Fruit fly (Drosophila melanogaster) whole organism, wandering third instar larva: ENCODE measurements around the gene RanBP3.

Experiments used
- Abd-B ChIP-seq: fragments of >200 bp; optimal IDR thresholded peaks from 2 replicates; lab custom pipeline; 2017; ENCODE audit warnings: missing biosample characterization, missing genetic modification characterization
- CG32264 ChIP-seq: fragments of 200-800 bp; sonication (Bioruptor generic); optimal IDR thresholded peaks from 2 replicates; lab custom pipeline; 2016; ENCODE audit warnings: missing biosample characterization, missing genetic modification characterization
- HLH106 ChIP-seq: fragments of 200-800 bp; optimal IDR thresholded peaks from 3 replicates; lab custom pipeline; 2019; ENCODE audit warnings: missing biosample characterization, mild to moderate bottlenecking, missing genetic modification characterization, moderate library complexity
- Jra ChIP-seq: sonication (Bioruptor generic); optimal IDR thresholded peaks from 2 replicates; lab custom pipeline; 2016; ENCODE audit warnings: missing biosample characterization, missing genetic modification characterization
- N ChIP-seq: fragments of >200 bp; optimal IDR thresholded peaks from 2 replicates; lab custom pipeline; 2018; ENCODE audit warnings: missing biosample characterization, missing external identifiers, missing genetic modification characterization
- OdsH ChIP-seq: fragments of 200-800 bp; sonication (Bioruptor generic); optimal IDR thresholded peaks from 2 replicates; lab custom pipeline; 2016; ENCODE audit warnings: missing biosample characterization, mild to moderate bottlenecking, missing genetic modification characterization
- dmrt93B ChIP-seq: fragments of 200-800 bp; sonication (Bioruptor generic); optimal IDR thresholded peaks from 2 replicates; lab custom pipeline; 2018; ENCODE audit warnings: missing biosample characterization, mild to moderate bottlenecking, missing genetic modification characterization
- fru ChIP-seq: fragments of 200-800 bp; sonication (Bioruptor generic); optimal IDR thresholded peaks from 3 replicates; lab custom pipeline; 2016; ENCODE audit warnings: missing biosample characterization, mild to moderate bottlenecking, missing genetic modification characterization
- h ChIP-seq: fragments of 200-800 bp; sonication (Bioruptor generic); optimal IDR thresholded peaks from 3 replicates; lab custom pipeline; 2016; ENCODE audit warnings: missing biosample characterization, mild to moderate bottlenecking, missing genetic modification characterization
- pan ChIP-seq: fragments of >200 bp; optimal IDR thresholded peaks from 2 replicates; lab custom pipeline; 2017
- sage ChIP-seq: fragments of 200-800 bp; sonication (Bioruptor generic); optimal IDR thresholded peaks from 2 replicates; lab custom pipeline; 2016; ENCODE audit warnings: missing biosample characterization, mild to moderate bottlenecking, missing genetic modification characterization
- usp ChIP-seq: fragments of >200 bp; optimal IDR thresholded peaks from 2 replicates; lab custom pipeline; 2017; ENCODE audit warnings: missing biosample characterization, missing genetic modification characterization
- woc ChIP-seq: sonication (Bioruptor generic); optimal IDR thresholded peaks from 2 replicates; lab custom pipeline; 2016; ENCODE audit warnings: missing biosample characterization, mild to moderate bottlenecking, missing genetic modification characterization

DNA sequence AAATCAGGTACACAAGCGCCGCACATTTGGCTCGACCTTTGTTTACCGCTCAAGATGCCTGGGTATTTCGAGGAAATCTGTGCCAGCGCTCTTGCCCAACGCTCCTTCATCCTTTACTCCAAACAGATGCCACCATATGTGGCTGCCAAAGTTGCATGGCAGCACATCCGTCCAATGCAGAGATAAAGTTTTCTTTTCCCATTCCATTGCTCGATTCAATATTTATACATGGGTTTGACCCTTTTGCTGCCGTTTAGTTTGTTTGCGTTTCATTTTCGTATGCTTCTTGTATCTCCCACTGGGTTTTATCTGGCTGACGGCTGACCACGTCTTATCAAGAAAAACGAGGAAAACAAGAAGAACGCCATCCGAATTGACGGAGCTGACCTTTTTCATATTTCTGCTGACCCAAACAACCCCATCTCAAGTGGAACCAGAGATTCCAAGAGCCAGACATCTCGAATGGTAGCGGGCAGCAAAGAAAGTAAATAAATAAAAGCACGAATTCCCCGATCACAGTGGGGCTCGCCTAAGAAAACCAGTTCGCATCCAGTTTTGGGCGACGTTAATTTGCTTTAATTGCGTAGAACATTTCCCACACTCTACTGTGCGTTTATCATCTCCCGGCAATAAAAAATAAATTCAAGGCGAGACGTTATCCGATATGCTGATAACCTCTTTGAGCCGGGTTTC lies 38.0 kb upstream of the RanBP3 start:
- TF ChIP-seq sage (GFP tag; lab: Kevin White, UChicago): no peak
- no peak for TF ChIP-seq Jra (GFP tag; lab: Kevin White, UChicago)
- TF ChIP-seq dmrt93B: no peak
- no peak for TF ChIP-seq Abd-B (GFP tag; lab: Kevin White, UChicago)
- peak; percentile 9 for TF ChIP-seq h (GFP tag; lab: Kevin White, UChicago)
- no peak for TF ChIP-seq OdsH
- no peak for TF ChIP-seq woc (GFP tag; lab: Kevin White, UChicago)
- no peak for TF ChIP-seq HLH106 (tag; lab: Kevin White, UChicago)
- no peak for TF ChIP-seq N
- no peak for TF ChIP-seq usp
- TF ChIP-seq CG32264 (GFP tag; lab: Kevin White, UChicago): no peak
- TF ChIP-seq pan: no peak
- TF ChIP-seq fru (GFP tag; lab: Kevin White, UChicago): no peak
